Worm (Caenorhabditis elegans) whole organism, early embryonic: Measurements from ENCODE around the gene C08D8.1.

Source experiments
- B0310.2 ChIP-seq: sonication (generic microtip); optimal IDR thresholded peaks from 2 replicates; lab custom pipeline; 2016; ENCODE audit warnings: mild to moderate bottlenecking, missing genetic modification characterization, missing compliant biosample characterization
- F13C5.2 ChIP-seq: sonication (generic microtip); optimal IDR thresholded peaks from 2 replicates; lab custom pipeline; 2017; ENCODE audit warnings: mild to moderate bottlenecking, missing genetic modification characterization, inconsistent platforms, missing compliant biosample characterization
- aly-1 ChIP-seq: sonication (generic microtip); optimal IDR thresholded peaks from 2 replicates; lab custom pipeline; 2016; ENCODE audit warnings: missing genetic modification characterization, missing compliant biosample characterization
- ama-1 ChIP-seq: fragments of 150-350 bp; optimal IDR thresholded peaks from 2 replicates; lab custom pipeline; 2014
- ceh-13 ChIP-seq: fragments of 200-800 bp; sonication (Bioruptor generic); optimal IDR thresholded peaks from 2 replicates; lab custom pipeline; 2018; ENCODE audit warnings: mild to moderate bottlenecking, missing genetic modification characterization, missing compliant biosample characterization
- ceh-36 ChIP-seq: sonication (generic microtip); optimal IDR thresholded peaks from 2 replicates; lab custom pipeline; 2016; ENCODE audit warnings: missing genetic modification characterization, inconsistent platforms, missing compliant biosample characterization
- ets-7 ChIP-seq: sonication (generic microtip); optimal IDR thresholded peaks from 2 replicates; lab custom pipeline; 2016; ENCODE audit warnings: missing genotype, missing genetic modification characterization, missing compliant biosample characterization
- flt-1 ChIP-seq: fragments of 200-800 bp; sonication (Bioruptor generic); IDR thresholded peaks from 2 replicates; pipeline ENCODE4 v1.3.6; 2022; ENCODE audit warnings: missing genetic modification characterization, missing compliant biosample characterization
- hmbx-1 ChIP-seq: sonication (generic microtip); optimal IDR thresholded peaks from 2 replicates; lab custom pipeline; 2016; ENCODE audit warnings: mild to moderate bottlenecking, missing genetic modification characterization, missing compliant biosample characterization
- hmg-4 ChIP-seq: fragments of 200-800 bp; sonication (Bioruptor generic); optimal IDR thresholded peaks from 2 replicates; lab custom pipeline; 2018; ENCODE audit warnings: mild to moderate bottlenecking, missing genetic modification characterization, missing compliant biosample characterization
- hnd-1 ChIP-seq: sonication (generic microtip); optimal IDR thresholded peaks from 2 replicates; lab custom pipeline; 2016; ENCODE audit warnings: missing genetic modification characterization, missing compliant biosample characterization
- pes-1 ChIP-seq: fragments of 200-800 bp; sonication (Bioruptor generic); IDR thresholded peaks from 2 replicates; pipeline ENCODE4 v1.3.6; 2022; ENCODE audit warnings: missing genetic modification reagents, missing genetic modification characterization, missing compliant biosample characterization
- scrt-1 ChIP-seq: fragments of 200-800 bp; sonication (Bioruptor generic); IDR thresholded peaks from 2 replicates; pipeline ENCODE4 v1.3.6; 2022; ENCODE audit warnings: missing genetic modification characterization, missing compliant biosample characterization
- sea-1 ChIP-seq: fragments of 200-800 bp; sonication (Bioruptor generic); conservative IDR thresholded peaks from 2 replicates; pipeline ENCODE4 v1.3.6; 2022; ENCODE audit warnings: missing genetic modification characterization, missing compliant biosample characterization
- tbx-11 ChIP-seq: fragments of 200-800 bp; sonication (Bioruptor generic); IDR thresholded peaks from 2 replicates; pipeline ENCODE4 v1.3.6; 2022; ENCODE audit warnings: missing genetic modification characterization, missing compliant biosample characterization
- tbx-37 ChIP-seq: fragments of 200-800 bp; sonication (Bioruptor generic); conservative IDR thresholded peaks from 2 replicates; pipeline ENCODE4 v1.3.6; 2022; ENCODE audit warnings: missing genetic modification reagents, missing genetic modification characterization, missing compliant biosample characterization
- tra-4 ChIP-seq: sonication (generic microtip); optimal IDR thresholded peaks from 2 replicates; lab custom pipeline; 2017; ENCODE audit warnings: missing genetic modification characterization, missing compliant biosample characterization

The C08D8.1 gene

ce11 chrV:8345436-8345835, at the start of gene C08D8.1:
Gene C08D8.1, plus strand, starts transcription at chrV:8345759.
- TF ChIP-seq F13C5.2 (tag; lab: Kevin White, UChicago) (no peak), aly-1 (tag; lab: Kevin White, UChicago) (no peak), hmg-4 (GFP tag; lab: Kevin White, UChicago) (no peak), tbx-37 (no peak), ceh-13 (GFP tag; lab: Kevin White, UChicago) (no peak), tra-4 (tag; lab: Kevin White, UChicago) (no peak)

- no peak for TF ChIP-seq hnd-1
- TF ChIP-seq tbx-37 = no peak
- TF ChIP-seq scrt-1 (GFP tag; lab: Robert Waterston, UW) = no peak
- no peak for TF ChIP-seq ama-1 (lab: Kevin White, UChicago)
Observed at ce11 chrV:8295866-8296265, 49.7 kb upstream of the C08D8.1 start, which contains the start of gene smex-1. Gene smex-1, minus strand, starts transcription at chrV:8295966.

ce11 chrV:8297504-8297903, 48.1 kb upstream of the C08D8.1 start, which contains the start of gene W02D7.4:
Gene W02D7.4, minus strand, starts transcription at chrV:8297604.
- TF ChIP-seq ama-1 (lab: Kevin White, UChicago) (no peak), tbx-37 (no peak), B0310.2 (tag; lab: Kevin White, UChicago) (no peak), pes-1 (GFP tag; lab: Robert Waterston, UW) (no peak), scrt-1 (GFP tag; lab: Robert Waterston, UW) (no peak), hmbx-1 (no peak), ceh-36 (no peak), hmg-4 (GFP tag; lab: Kevin White, UChicago) (no peak), sea-1 (GFP tag; lab: Robert Waterston, UW) (no peak), aly-1 (tag; lab: Kevin White, UChicago) (no peak), tra-4 (tag; lab: Kevin White, UChicago) (no peak), flt-1 (GFP tag; lab: Robert Waterston, UW) (no peak), tbx-11 (GFP tag; lab: Robert Waterston, UW) (no peak), ets-7 (tag; lab: Kevin White, UChicago) (no peak), ceh-13 (GFP tag; lab: Kevin White, UChicago) (no peak), F13C5.2 (tag; lab: Kevin White, UChicago) (no peak), hnd-1 (no peak)

ce11 chrV:8299191-8299854, 46.2 kb upstream of the C08D8.1 start, which contains the start of gene W02D7.5:
Gene W02D7.5, minus strand, starts transcription at chrV:8299241.
- TF ChIP-seq tbx-11 (GFP tag; lab: Robert Waterston, UW) (no peak), aly-1 (tag; lab: Kevin White, UChicago) (no peak), hnd-1 (no peak), flt-1 (GFP tag; lab: Robert Waterston, UW) (no peak), ceh-13 (GFP tag; lab: Kevin White, UChicago) (no peak), pes-1 (GFP tag; lab: Robert Waterston, UW) (no peak), ets-7 (tag; lab: Kevin White, UChicago) (no peak), B0310.2 (tag; lab: Kevin White, UChicago) (no peak), scrt-1 (GFP tag; lab: Robert Waterston, UW) (no peak), F13C5.2 (tag; lab: Kevin White, UChicago) (no peak)

- no peak for TF ChIP-seq hmg-4 (GFP tag; lab: Kevin White, UChicago)
- TF ChIP-seq ets-7 (tag; lab: Kevin White, UChicago) = no peak
- no peak for TF ChIP-seq tbx-11 (GFP tag; lab: Robert Waterston, UW)
- no peak for TF ChIP-seq hnd-1
- TF ChIP-seq ama-1 (lab: Kevin White, UChicago) = no peak
- TF ChIP-seq aly-1 (tag; lab: Kevin White, UChicago) = no peak
- no peak for TF ChIP-seq ceh-13 (GFP tag; lab: Kevin White, UChicago)
- no peak for TF ChIP-seq hmbx-1
Observed at ce11 chrV:8300935-8301535, 44.5 kb upstream of the C08D8.1 start, which contains the start of gene W02D7.6. Gene W02D7.6, minus strand, starts transcription at chrV:8301507.

ce11 chrV:8302522-8302921, 43.0 kb upstream of the C08D8.1 start, which contains the start of gene sel-9:
Gene sel-9, minus strand, starts transcription at chrV:8302580.
- TF ChIP-seq B0310.2 (tag; lab: Kevin White, UChicago) = no peak
- TF ChIP-seq ama-1 (lab: Kevin White, UChicago) = no peak

- TF ChIP-seq tbx-37 (no peak), aly-1 (tag; lab: Kevin White, UChicago) (no peak), ceh-13 (GFP tag; lab: Kevin White, UChicago) (no peak), hmbx-1 (no peak), ceh-36 (no peak), tbx-11 (GFP tag; lab: Robert Waterston, UW) (no peak), tra-4 (tag; lab: Kevin White, UChicago) (no peak), F13C5.2 (tag; lab: Kevin White, UChicago) (no peak)
Observed at ce11 chrV:8304461-8305195, 40.9 kb upstream of the C08D8.1 start, which contains the start of gene W02D7.11. Gene W02D7.11, minus strand, starts transcription at chrV:8304511.
